ENCODE assay signal across 3 worm cellular contexts in the genomic region with DNA sequence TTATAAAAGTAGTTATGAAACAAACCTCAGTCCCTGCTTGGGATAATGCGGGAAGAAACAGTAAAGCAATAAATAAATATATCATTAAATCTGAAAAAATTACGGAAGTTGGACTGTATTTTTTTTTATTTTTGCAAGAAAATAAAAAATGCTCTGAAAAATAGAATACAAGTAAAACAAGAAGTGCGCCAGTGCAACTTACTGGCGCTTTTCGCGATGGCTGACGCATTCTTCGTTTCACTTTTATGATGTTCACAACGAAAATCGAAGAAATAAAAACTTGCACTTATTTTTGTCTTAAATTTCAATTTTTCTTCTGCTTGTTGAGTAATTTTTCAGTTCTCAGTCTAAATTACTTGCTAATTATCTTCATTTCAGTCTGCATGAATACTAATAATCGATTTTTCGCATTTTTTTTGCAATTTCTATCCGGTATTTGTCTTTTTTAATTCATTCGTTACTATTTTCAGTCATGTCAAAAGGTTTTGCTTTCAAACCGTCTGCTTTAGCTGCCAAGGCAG.
A peak's percentile ranks its signal among the peaks of the same experiment; 100 is the strongest.
TF ChIP-seq lines count a peak whose summit lies in the region.

A gene (minus strand): TSS at position 229 of the 521 bp plus-strand sequence.
A gene (plus strand): TSS at position 471 of the 521 bp plus-strand sequence.

TF ChIP-seq in whole organism, L1 larva, 84 proteins besides CTCF, POLR2A, EP300 and RAD21 (continued from another document and continues in another):
- TF ChIP-seq ceh-82 (tag; optimal IDR thresholded peaks at IDR 0.05; lab: Kevin White, UChicago) = peak; percentile 82 to 91 (median 87)
- peak; percentile 85 for TF ChIP-seq C16A3.4 (tag; optimal IDR thresholded peaks at IDR 0.05; lab: Kevin White, UChicago)
- TF ChIP-seq hlh-4 (tag; optimal IDR thresholded peaks at IDR 0.05; lab: Kevin White, UChicago) = no peak
- TF ChIP-seq efl-1 (optimal IDR thresholded peaks at IDR 0.05; lab: Kevin White, UChicago) = peak; percentile 85 to 88
- peak; percentile 80 to 98 for TF ChIP-seq efl-1 (GFP tag; optimal IDR thresholded peaks at IDR 0.05 in 1 of 2; lab: Kevin White, UChicago)
- peak; percentile 87 for TF ChIP-seq xbp-1 (tag; optimal IDR thresholded peaks at IDR 0.05; lab: Kevin White, UChicago)
- TF ChIP-seq alr-1 (tag; optimal IDR thresholded peaks at IDR 0.05; lab: Kevin White, UChicago; ENCODE audit: borderline replicate concordance) = no peak
- peak; percentile 94 for TF ChIP-seq nhr-85 (tag; lab: Kevin White, UChicago)
- peak; percentile 70 for TF ChIP-seq sox-4 (tag; optimal IDR thresholded peaks at IDR 0.05; lab: Kevin White, UChicago)
- peak; percentile 91 for TF ChIP-seq dsc-1 (tag; optimal IDR thresholded peaks at IDR 0.05; lab: Kevin White, UChicago)
- TF ChIP-seq mdl-1 (tag; optimal IDR thresholded peaks at IDR 0.05; lab: Kevin White, UChicago) = peak in 1 of 2 experiments; percentile 65
- no peak for TF ChIP-seq pqm-1 (tag; optimal IDR thresholded peaks at IDR 0.05; lab: Kevin White, UChicago)
- TF ChIP-seq tbx-2 (tag; optimal IDR thresholded peaks at IDR 0.05; lab: Kevin White, UChicago) = peak; percentile 85
- no peak for TF ChIP-seq pax-3 (tag; optimal IDR thresholded peaks at IDR 0.05; lab: Kevin White, UChicago)
- TF ChIP-seq jun-1 (tag; optimal IDR thresholded peaks at IDR 0.05; lab: Kevin White, UChicago) = peak; percentile 58
- TF ChIP-seq hlh-17 (GFP tag; optimal IDR thresholded peaks at IDR 0.05; lab: Kevin White, UChicago; ENCODE audit: borderline replicate concordance) = no peak
- TF ChIP-seq ceh-8 (GFP tag; optimal IDR thresholded peaks at IDR 0.05; lab: Kevin White, UChicago) = peak; percentile 69
- peak; percentile 72 for TF ChIP-seq lir-3 (tag; optimal IDR thresholded peaks at IDR 0.05; lab: Kevin White, UChicago; ENCODE audit: poor library complexity)
- TF ChIP-seq lin-15B (tag; optimal IDR thresholded peaks at IDR 0.05; lab: Kevin White, UChicago) = peak; percentile 68
- no peak for TF ChIP-seq zag-1 (tag; optimal IDR thresholded peaks at IDR 0.05; lab: Kevin White, UChicago)
- TF ChIP-seq nhr-237 (tag; optimal IDR thresholded peaks at IDR 0.05; lab: Kevin White, UChicago) = peak; percentile 58
- peak; percentile 67 for TF ChIP-seq aly-2 (tag; optimal IDR thresholded peaks at IDR 0.05; lab: Kevin White, UChicago)
- no peak for TF ChIP-seq pag-3 (tag; optimal IDR thresholded peaks at IDR 0.05; lab: Kevin White, UChicago; ENCODE audit: borderline replicate concordance, insufficient read depth)
- TF ChIP-seq grh-1 (GFP tag; IDR thresholded peaks at IDR 0.05; lab: Robert Waterston, UW) = peak; percentile 86
- peak; percentile 76 for TF ChIP-seq lin-39 (tag; optimal IDR thresholded peaks at IDR 0.05; lab: Kevin White, UChicago)
- peak; percentile 68 for TF ChIP-seq lin-13 (GFP tag; optimal IDR thresholded peaks at IDR 0.05; lab: Kevin White, UChicago)
- no peak for TF ChIP-seq efl-3 (GFP tag; optimal IDR thresholded peaks at IDR 0.05; lab: Kevin White, UChicago)
- TF ChIP-seq nhr-76 (tag; optimal IDR thresholded peaks at IDR 0.05; lab: Kevin White, UChicago) = no peak
- TF ChIP-seq zip-4 (GFP tag; optimal IDR thresholded peaks at IDR 0.05; lab: Kevin White, UChicago) = peak; percentile 67
- TF ChIP-seq fkh-8 (tag; optimal IDR thresholded peaks at IDR 0.05; lab: Kevin White, UChicago) = peak; percentile 69
- TF ChIP-seq elt-2 (tag; optimal IDR thresholded peaks at IDR 0.05; lab: Kevin White, UChicago) = peak; percentile 75
- no peak for TF ChIP-seq ceh-63 (GFP tag; optimal IDR thresholded peaks at IDR 0.05; lab: Kevin White, UChicago)
- peak; percentile 63 for TF ChIP-seq F16B12.6 (tag; optimal IDR thresholded peaks at IDR 0.05; lab: Kevin White, UChicago)
- TF ChIP-seq ama-1 (optimal IDR thresholded peaks at IDR 0.05; lab: Kevin White, UChicago) = peak; percentile 34
- TF ChIP-seq blmp-1 (tag; optimal IDR thresholded peaks at IDR 0.05; lab: Kevin White, UChicago) = peak; percentile 79
- peak; percentile 60 for TF ChIP-seq C04F5.9 (tag; optimal IDR thresholded peaks at IDR 0.05; lab: Kevin White, UChicago)
- no peak for TF ChIP-seq ces-1 (GFP tag; optimal IDR thresholded peaks at IDR 0.05; lab: Kevin White, UChicago)
- peak; percentile 90 for TF ChIP-seq nhr-47 (tag; optimal IDR thresholded peaks at IDR 0.05; lab: Kevin White, UChicago)
- TF ChIP-seq ceh-90 (tag; optimal IDR thresholded peaks at IDR 0.05; lab: Kevin White, UChicago) = peak; percentile 15
- peak; percentile 82 for TF ChIP-seq lin-14 (GFP tag; optimal IDR thresholded peaks at IDR 0.05; lab: Kevin White, UChicago)
- peak; percentile 88 for TF ChIP-seq nhr-20 (tag; optimal IDR thresholded peaks at IDR 0.05; lab: Kevin White, UChicago)

TF ChIP-seq in whole organism, L3 larva, 47 proteins besides CTCF, POLR2A, EP300 and RAD21 (continued from another document):
- peak; percentile 76 for TF ChIP-seq tbx-2 (tag; optimal IDR thresholded peaks at IDR 0.05; lab: Kevin White, UChicago)
- TF ChIP-seq nhr-11 (tag; optimal IDR thresholded peaks at IDR 0.05; lab: Kevin White, UChicago) = peak; percentile 35
- no peak for TF ChIP-seq nhr-76 (tag; optimal IDR thresholded peaks at IDR 0.05; lab: Kevin White, UChicago)
- no peak for TF ChIP-seq mdl-1 (tag; optimal IDR thresholded peaks at IDR 0.05; lab: Kevin White, UChicago)
- TF ChIP-seq fos-1 (tag; optimal IDR thresholded peaks at IDR 0.05; lab: Kevin White, UChicago) = no peak
- TF ChIP-seq sea-2 (GFP tag; optimal IDR thresholded peaks at IDR 0.05; lab: Kevin White, UChicago) = no peak
- peak; percentile 18 for TF ChIP-seq lin-39 (tag; optimal IDR thresholded peaks at IDR 0.05; lab: Kevin White, UChicago)
- no peak for TF ChIP-seq nhr-12 (tag; optimal IDR thresholded peaks at IDR 0.05; lab: Kevin White, UChicago)
- peak; percentile 16 for TF ChIP-seq fkh-10 (GFP tag; optimal IDR thresholded peaks at IDR 0.05; lab: Kevin White, UChicago)
- TF ChIP-seq eor-1 (tag; optimal IDR thresholded peaks at IDR 0.05; lab: Kevin White, UChicago) = no peak
- TF ChIP-seq fkh-2 (tag; optimal IDR thresholded peaks at IDR 0.05; lab: Kevin White, UChicago) = no peak
- TF ChIP-seq lsy-12 (tag; optimal IDR thresholded peaks at IDR 0.05; lab: Kevin White, UChicago) = peak; percentile 79
- TF ChIP-seq nhr-237 (tag; optimal IDR thresholded peaks at IDR 0.05; lab: Kevin White, UChicago) = no peak
- TF ChIP-seq elt-2 (tag; optimal IDR thresholded peaks at IDR 0.05; lab: Kevin White, UChicago) = peak; percentile 59
- TF ChIP-seq snpc-4 (tag; optimal IDR thresholded peaks at IDR 0.05; lab: Kevin White, UChicago) = peak; percentile 87
- TF ChIP-seq unc-62 (GFP tag; optimal IDR thresholded peaks at IDR 0.05; lab: Kevin White, UChicago) = no peak
- TF ChIP-seq egl-5 (tag; optimal IDR thresholded peaks at IDR 0.05; lab: Kevin White, UChicago) = peak; percentile 20
- no peak for TF ChIP-seq nhr-67 (tag; optimal IDR thresholded peaks at IDR 0.05; lab: Kevin White, UChicago)
- no peak for TF ChIP-seq ama-1 (optimal IDR thresholded peaks at IDR 0.05; lab: Kevin White, UChicago)
- no peak for TF ChIP-seq nhr-28 (tag; optimal IDR thresholded peaks at IDR 0.05; lab: Kevin White, UChicago)
- TF ChIP-seq mml-1 (tag; optimal IDR thresholded peaks at IDR 0.05; lab: Kevin White, UChicago) = no peak
- TF ChIP-seq skn-1 (tag; optimal IDR thresholded peaks at IDR 0.05; lab: Kevin White, UChicago) = peak; percentile 40
- peak; percentile 83 for TF ChIP-seq pha-4 (tag; optimal IDR thresholded peaks at IDR 0.05; lab: Kevin White, UChicago)
- peak; percentile 62 for TF ChIP-seq ceh-28 (tag; optimal IDR thresholded peaks at IDR 0.05; lab: Kevin White, UChicago)
- TF ChIP-seq lin-15B (tag; optimal IDR thresholded peaks at IDR 0.05; lab: Kevin White, UChicago) = peak; percentile 84
- peak; percentile 1 for TF ChIP-seq aly-2 (tag; optimal IDR thresholded peaks at IDR 0.05; lab: Kevin White, UChicago)
- peak; percentile 52 for TF ChIP-seq jun-1 (tag; optimal IDR thresholded peaks at IDR 0.05; lab: Kevin White, UChicago)
- TF ChIP-seq elt-1 (tag; optimal IDR thresholded peaks at IDR 0.05; lab: Kevin White, UChicago) = no peak
- TF ChIP-seq nhr-23 (tag; optimal IDR thresholded peaks at IDR 0.05; lab: Kevin White, UChicago) = peak; percentile 90
TF ChIP-seq in whole organism, L3 larva: peak in this region for 21.

TF ChIP-seq in whole organism, young adult, 124 proteins besides CTCF, POLR2A, EP300 and RAD21 (continued from another document and continues in another):
- TF ChIP-seq snpc-3.4 (tag; optimal IDR thresholded peaks at IDR 0.05; lab: Kevin White, UChicago) (peak; percentile 77), attf-5 (GFP tag; optimal IDR thresholded peaks at IDR 0.05; lab: Kevin White, UChicago) (peak; percentile 50), lin-40 (tag; optimal IDR thresholded peaks at IDR 0.05; lab: Kevin White, UChicago) (peak; percentile 90), F33H1.4 (GFP tag; IDR thresholded peaks at IDR 0.05; lab: Robert Waterston, UW) (peak; percentile 56; the same call in 1 of the 2 replicates), pbrm-1 (GFP tag; IDR thresholded peaks at IDR 0.05; lab: Robert Waterston, UW) (peak; percentile 89), rec-8 (tag; optimal IDR thresholded peaks at IDR 0.05; lab: Kevin White, UChicago) (peak in 1 of 2 experiments; percentile 15), rpc-1 (optimal IDR thresholded peaks at IDR 0.05; lab: Kevin White, UChicago) (no peak), rpc-1 (tag; optimal IDR thresholded peaks at IDR 0.05; lab: Kevin White, UChicago) (no peak), Y56A3A.18 (GFP tag; IDR thresholded peaks at IDR 0.05; lab: Robert Waterston, UW) (peak; percentile 81), xnd-1 (tag; optimal IDR thresholded peaks at IDR 0.05; lab: Kevin White, UChicago) (peak; percentile 66), ztf-3 (GFP tag; optimal IDR thresholded peaks at IDR 0.05; lab: Kevin White, UChicago) (no peak), cebp-2 (GFP tag; IDR thresholded peaks at IDR 0.05; lab: Robert Waterston, UW) (0 out of 2 replicates have a peak, but pooled peaks have one; percentile 68), ceh-91 (GFP tag; IDR thresholded peaks at IDR 0.05; lab: Robert Waterston, UW) (no peak; the same call in 1 of the 2 replicates), tbp1 (GFP tag; optimal IDR thresholded peaks at IDR 0.05; lab: Kevin White, UChicago) (peak; percentile 60), hmg-20 (GFP tag; IDR thresholded peaks at IDR 0.05; lab: Robert Waterston, UW) (peak; percentile 66; the same call in 1 of the 2 replicates), T07F8.4 (tag; optimal IDR thresholded peaks at IDR 0.05; lab: Kevin White, UChicago) (no peak), mes-4 (tag; optimal IDR thresholded peaks at IDR 0.05; lab: Kevin White, UChicago) (no peak), T26A5.8 (tag; optimal IDR thresholded peaks at IDR 0.05; lab: Kevin White, UChicago) (no peak), F57A8.1 (GFP tag; optimal IDR thresholded peaks at IDR 0.05; lab: Kevin White, UChicago) (no peak), C17E4.6 (GFP tag; IDR thresholded peaks at IDR 0.05; lab: Robert Waterston, UW) (peak; percentile 38; the same call in 1 of the 2 replicates), athp-1 (tag; optimal IDR thresholded peaks at IDR 0.05; lab: Kevin White, UChicago) (peak; percentile 0), zfh-2 (GFP tag; conservative IDR thresholded peaks at IDR 0.05; lab: Robert Waterston, UW) (no peak), ets-4 (GFP tag; optimal IDR thresholded peaks at IDR 0.05; lab: Kevin White, UChicago) (no peak), unc-62 (GFP tag; optimal IDR thresholded peaks at IDR 0.05; lab: Kevin White, UChicago) (no peak), nfya-2 (GFP tag; IDR thresholded peaks at IDR 0.05; lab: Robert Waterston, UW) (no peak), nhr-27 (tag; optimal IDR thresholded peaks at IDR 0.05; lab: Kevin White, UChicago) (no peak), hlh-12 (tag; optimal IDR thresholded peaks at IDR 0.05; lab: Kevin White, UChicago) (no peak), ztf-18 (tag; optimal IDR thresholded peaks at IDR 0.05; lab: Kevin White, UChicago) (peak; percentile 98), mcd-1 (GFP tag; IDR thresholded peaks at IDR 0.05; lab: Robert Waterston, UW) (peak; percentile 84), nfya-1 (tag; optimal IDR thresholded peaks at IDR 0.05; lab: Kevin White, UChicago; ENCODE audit: borderline replicate concordance, insufficient read depth) (no peak), zim-3 (tag; optimal IDR thresholded peaks at IDR 0.05; lab: Kevin White, UChicago) (no peak), pha-4 (tag; optimal IDR thresholded peaks at IDR 0.05; lab: Kevin White, UChicago) (peak; percentile 72), F52B5.7 (tag; optimal IDR thresholded peaks at IDR 0.05; lab: Kevin White, UChicago) (no peak), cebp-1 (GFP tag; IDR thresholded peaks at IDR 0.05; lab: Robert Waterston, UW) (no peak), cebp-1 (tag; optimal IDR thresholded peaks at IDR 0.05; lab: Kevin White, UChicago) (peak; percentile 80), F55B11.4 (tag; optimal IDR thresholded peaks at IDR 0.05; lab: Kevin White, UChicago; ENCODE audit: borderline replicate concordance, insufficient read depth) (no peak), aptf-2 (GFP tag; conservative IDR thresholded peaks at IDR 0.05; lab: Robert Waterston, UW) (no peak), madf-10 (tag; optimal IDR thresholded peaks at IDR 0.05; lab: Kevin White, UChicago) (no peak), sea-2 (GFP tag; IDR thresholded peaks at IDR 0.05; lab: Robert Waterston, UW) (no peak), hmg-1.2 (GFP tag; IDR thresholded peaks at IDR 0.05; lab: Robert Waterston, UW) (peak; percentile 47; the same call in 1 of the 2 replicates), ama-1 (optimal IDR thresholded peaks at IDR 0.05; lab: Kevin White, UChicago) (no peak), ama-1 (GFP tag; optimal IDR thresholded peaks at IDR 0.05; lab: Kevin White, UChicago) (no peak), F57C9.4 (tag; optimal IDR thresholded peaks at IDR 0.05; lab: Kevin White, UChicago) (no peak), ztf-26 (tag; optimal IDR thresholded peaks at IDR 0.05; lab: Kevin White, UChicago) (no peak), dpff-1 (tag; optimal IDR thresholded peaks at IDR 0.05; lab: Kevin White, UChicago) (no peak), bed-1 (GFP tag; IDR thresholded peaks at IDR 0.05; lab: Robert Waterston, UW) (no peak), ztf-25 (GFP tag; IDR thresholded peaks at IDR 0.05; lab: Robert Waterston, UW) (no peak), lin-54 (GFP tag; optimal IDR thresholded peaks at IDR 0.05; lab: Kevin White, UChicago) (peak; percentile 82), egrh-3 (GFP tag; IDR thresholded peaks at IDR 0.05; lab: Robert Waterston, UW) (no peak), lin-26 (GFP tag; IDR thresholded peaks at IDR 0.05; lab: Robert Waterston, UW) (no peak), dox-1 (GFP tag; IDR thresholded peaks at IDR 0.05; lab: Robert Waterston, UW) (peak; percentile 88; the same call in 1 of the 2 replicates), ekl-4 (GFP tag; IDR thresholded peaks at IDR 0.05; lab: Robert Waterston, UW) (peak; percentile 77), let-526 (GFP tag; IDR thresholded peaks at IDR 0.05; lab: Robert Waterston, UW) (no peak), lag-1 (GFP tag; IDR thresholded peaks at IDR 0.05; lab: Robert Waterston, UW) (no peak), nhr-80 (tag; optimal IDR thresholded peaks at IDR 0.05; lab: Kevin White, UChicago) (peak; percentile 46), ceh-58 (GFP tag; IDR thresholded peaks at IDR 0.05; lab: Robert Waterston, UW) (no peak), die-1 (tag; optimal IDR thresholded peaks at IDR 0.05; lab: Kevin White, UChicago) (no peak), nhr-120 (GFP tag; IDR thresholded peaks at IDR 0.05; lab: Robert Waterston, UW) (no peak), F49E8.2 (tag; optimal IDR thresholded peaks at IDR 0.05; lab: Kevin White, UChicago; ENCODE audit: insufficient read depth) (peak; percentile 52), snpc-4 (GFP tag; optimal IDR thresholded peaks at IDR 0.05; lab: Kevin White, UChicago) (peak; percentile 41), snpc-4 (tag; optimal IDR thresholded peaks at IDR 0.05; lab: Kevin White, UChicago) (peak in 2 of 4 experiments; percentile 74 to 78), K12H6.12 (tag; optimal IDR thresholded peaks at IDR 0.05; lab: Kevin White, UChicago) (peak; percentile 23), dpl-1 (GFP tag; optimal IDR thresholded peaks at IDR 0.05; lab: Kevin White, UChicago) (peak; percentile 27), sdz-38 (tag; optimal IDR thresholded peaks at IDR 0.05; lab: Kevin White, UChicago) (no peak)
